Fruit fly (Drosophila melanogaster): Measurements from ENCODE around the gene CG7465.

CG7465 gene

DNA sequence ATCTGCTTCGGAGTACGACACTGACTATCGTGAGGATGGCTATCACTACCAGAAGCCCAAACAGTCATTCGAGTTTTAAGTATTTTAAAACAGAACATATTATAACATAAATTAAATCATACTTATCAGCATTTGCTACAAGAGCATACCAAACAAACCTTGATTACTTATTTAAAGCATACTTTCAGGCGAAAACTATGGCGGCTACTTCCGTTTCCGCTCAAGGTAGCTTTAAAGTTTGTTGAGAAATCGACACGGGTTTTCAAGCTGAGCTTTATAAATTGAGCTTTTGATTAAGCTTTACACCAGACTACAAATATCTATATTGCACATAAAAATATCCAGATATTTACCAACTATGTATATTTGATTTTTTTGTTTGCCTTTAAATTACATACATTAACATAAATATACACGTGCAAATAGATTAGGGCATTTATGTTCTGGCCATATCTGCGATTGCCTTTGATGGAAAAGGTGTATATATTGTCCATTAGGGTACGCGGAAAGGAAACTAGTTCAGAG, 5.1 kb upstream of the CG7465 start:
- TF ChIP-seq Gug (GFP tag; IDR thresholded peaks at IDR 0.05) (no peak), Eip93F (GFP tag; optimal IDR thresholded peaks at IDR 0.05) (no peak), Smox (GFP tag; optimal IDR thresholded peaks at IDR 0.05) (peak; percentile 17), Met (GFP tag; optimal IDR thresholded peaks at IDR 0.05) (peak; percentile 37), dac (GFP tag; optimal IDR thresholded peaks at IDR 0.05) (peak; percentile 46), ss (GFP tag; optimal IDR thresholded peaks at IDR 0.05) (peak in 1 of 2 experiments; percentile 62), CG6163 (GFP tag; IDR thresholded peaks at IDR 0.05) (peak; percentile 82), fd85E (GFP tag; optimal IDR thresholded peaks at IDR 0.05) (no peak), topi (GFP tag; optimal IDR thresholded peaks at IDR 0.05) (peak; percentile 19), CG8319 (GFP tag; optimal IDR thresholded peaks at IDR 0.05) (peak; percentile 33), fd59A (GFP tag; optimal IDR thresholded peaks at IDR 0.05) (peak; percentile 3), achi (GFP tag; optimal IDR thresholded peaks at IDR 0.05) (peak; percentile 52), Eip78C (GFP tag) (peak; percentile 90), salr (GFP tag; optimal IDR thresholded peaks at IDR 0.05) (peak in 1 of 2 experiments; percentile 35), CG8119 (GFP tag; IDR thresholded peaks at IDR 0.05) (peak; percentile 23; the same call in 1 of the 3 replicates), Sox14 (GFP tag; optimal IDR thresholded peaks at IDR 0.05) (no peak), spab (GFP tag; optimal IDR thresholded peaks at IDR 0.05) (peak; percentile 11), CG4318 (GFP tag; optimal IDR thresholded peaks at IDR 0.05) (no peak), cyc (GFP tag; optimal IDR thresholded peaks at IDR 0.05) (peak; percentile 2), CG7368 (GFP tag; optimal IDR thresholded peaks at IDR 0.05) (peak; percentile 36), CG6276 (GFP tag; optimal IDR thresholded peaks at IDR 0.05) (peak; percentile 28), Eip75B (GFP tag; optimal IDR thresholded peaks at IDR 0.05) (peak; percentile 40), lz (GFP tag; optimal IDR thresholded peaks at IDR 0.05) (peak; percentile 23), Ets96B (tag; optimal IDR thresholded peaks at IDR 0.05) (no peak), esn (GFP tag; optimal IDR thresholded peaks at IDR 0.05) (no peak), CG34406 (GFP tag; optimal IDR thresholded peaks at IDR 0.05) (peak; percentile 49), Sox102F (GFP tag; optimal IDR thresholded peaks at IDR 0.05) (peak; percentile 16), fkh (GFP tag; optimal IDR thresholded peaks at IDR 0.05) (no peak), eg (GFP tag; IDR thresholded peaks at IDR 0.05) (peak; percentile 83), Hr38 (GFP tag; optimal IDR thresholded peaks at IDR 0.05) (no peak), Ets21C (GFP tag; optimal IDR thresholded peaks at IDR 0.05) (no peak), CG10669 (GFP tag; optimal IDR thresholded peaks at IDR 0.05) (peak; percentile 48), Hr39 (GFP tag; optimal IDR thresholded peaks at IDR 0.05) (no peak), vri (GFP tag; optimal IDR thresholded peaks at IDR 0.05) (peak; percentile 4), CG32006 (GFP tag; optimal IDR thresholded peaks at IDR 0.05) (peak; percentile 31), CG3919 (GFP tag; optimal IDR thresholded peaks at IDR 0.05) (peak; percentile 71), net (GFP tag; optimal IDR thresholded peaks at IDR 0.05) (peak; percentile 71), CG11294 (GFP tag; IDR thresholded peaks at IDR 0.05) (no peak), pdm3 (GFP tag; optimal IDR thresholded peaks at IDR 0.05) (peak; percentile 60), Lpt (GFP tag; optimal IDR thresholded peaks at IDR 0.05) (no peak), CG31627 (GFP tag; optimal IDR thresholded peaks at IDR 0.05) (no peak), svp (GFP tag) (peak; percentile 51), CG3032 (tag; optimal IDR thresholded peaks at IDR 0.05) (no peak), CG10631 (GFP tag; optimal IDR thresholded peaks at IDR 0.05) (no peak), Sox15 (GFP tag; optimal IDR thresholded peaks at IDR 0.05) (no peak), Blimp-1 (GFP tag; optimal IDR thresholded peaks at IDR 0.05) (no peak), CG1621 (tag; optimal IDR thresholded peaks at IDR 0.05) (no peak), CG6792 (GFP tag; optimal IDR thresholded peaks at IDR 0.05) (peak; percentile 6), CG8632 (GFP tag; optimal IDR thresholded peaks at IDR 0.05) (peak; percentile 47), acj6 (GFP tag; optimal IDR thresholded peaks at IDR 0.05) (peak; percentile 28), CG11762 (GFP tag; optimal IDR thresholded peaks at IDR 0.05; ENCODE audit: insufficient read depth) (peak; percentile 26), CG6854 (GFP tag; optimal IDR thresholded peaks at IDR 0.05) (no peak)
